In the genomic region with DNA sequence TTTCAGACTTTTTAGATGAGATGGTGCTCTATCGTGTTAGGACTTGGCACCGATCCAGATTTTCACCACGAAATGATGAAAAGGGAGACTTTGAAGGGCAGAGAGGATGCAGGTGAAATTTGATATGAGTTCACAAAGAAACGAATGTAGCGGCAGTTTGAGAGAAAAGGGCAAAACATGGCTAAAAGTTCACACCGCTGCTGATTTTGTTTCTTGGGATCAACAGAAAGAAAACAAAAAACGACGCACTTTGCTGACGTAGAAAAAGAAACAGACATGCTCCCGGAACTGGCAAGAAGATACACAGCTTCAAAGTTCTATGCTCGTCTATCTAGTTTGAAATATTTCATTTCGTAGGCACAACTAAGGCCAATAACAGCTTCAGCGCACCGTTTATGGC, we compare ENCODE assay signal across 3 worm cellular contexts.
TF ChIP-seq lines count a peak whose summit lies in the region.

No protein-coding gene starts in this region.

TF ChIP-seq in whole organism, L1 larva, 84 proteins besides CTCF, POLR2A, EP300 and RAD21:
- TF ChIP-seq efl-1 (optimal IDR thresholded peaks at IDR 0.05; lab: Kevin White, UChicago) (no peak), efl-1 (GFP tag; optimal IDR thresholded peaks at IDR 0.05 in 1 of 2; lab: Kevin White, UChicago) (peak in 1 of 2 experiments; percentile 49), sox-4 (tag; optimal IDR thresholded peaks at IDR 0.05; lab: Kevin White, UChicago) (no peak), nhr-71 (tag; optimal IDR thresholded peaks at IDR 0.05; lab: Kevin White, UChicago) (peak; percentile 22), hlh-4 (tag; optimal IDR thresholded peaks at IDR 0.05; lab: Kevin White, UChicago) (peak; percentile 36), Y116A8C.19 (tag; optimal IDR thresholded peaks at IDR 0.05; lab: Kevin White, UChicago; ENCODE audit: borderline replicate concordance) (no peak), egl-27 (tag; optimal IDR thresholded peaks at IDR 0.05; lab: Kevin White, UChicago) (no peak)
TF ChIP-seq in whole organism, L1 larva: peak in this region for 3.

TF ChIP-seq in whole organism, L4 larva, 104 proteins besides CTCF, POLR2A, EP300 and RAD21:
- TF ChIP-seq nhr-11 (tag; optimal IDR thresholded peaks at IDR 0.05; lab: Kevin White, UChicago) (peak; percentile 34), daf-12 (tag; optimal IDR thresholded peaks at IDR 0.05; lab: Kevin White, UChicago) (no peak), unc-62 (GFP tag; optimal IDR thresholded peaks at IDR 0.05 in 1 of 2; lab: Kevin White, UChicago) (peak in 1 of 2 experiments; percentile 99), unc-62 (tag; optimal IDR thresholded peaks at IDR 0.05; lab: Kevin White, UChicago) (no peak), daf-16 (GFP tag; optimal IDR thresholded peaks at IDR 0.05; lab: Kevin White, UChicago) (peak in 1 of 2 experiments; percentile 41), daf-16 (tag; optimal IDR thresholded peaks at IDR 0.05; lab: Kevin White, UChicago) (no peak)

TF ChIP-seq in whole organism, late embryonic, 69 proteins besides CTCF, POLR2A, EP300 and RAD21:
- no peak for TF ChIP-seq ama-1 (optimal IDR thresholded peaks at IDR 0.05; lab: Kevin White, UChicago)
- peak; percentile 22 for TF ChIP-seq ceh-34 (tag; optimal IDR thresholded peaks at IDR 0.05; lab: Kevin White, UChicago)
